Fruit fly (Drosophila melanogaster) S2 (cell line): ENCODE results near the gene Catsup.

ENCODE experiments used
- CG8478 ChIP-seq: fragments of >200 bp; optimal IDR thresholded peaks from 2 replicates; lab custom pipeline; 2018
- CTCF ChIP-seq, 2 experiments: fragments of >200 bp; optimal IDR thresholded peaks; 2 replicates each; lab custom pipeline; 2018

DNA sequence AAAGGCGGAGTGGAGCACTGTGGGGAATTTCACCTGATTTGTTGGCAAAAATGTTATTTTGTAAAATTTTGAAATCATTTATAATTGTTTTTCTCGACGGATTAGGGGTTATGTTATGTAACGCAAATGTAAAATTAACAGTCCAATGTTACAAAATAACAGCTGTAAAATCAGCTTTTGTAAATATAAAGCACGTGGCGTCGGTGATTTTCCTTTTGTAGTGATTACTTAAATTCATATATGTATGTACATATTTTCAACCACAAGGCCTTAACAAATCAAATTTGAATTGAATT is 19.5 kb upstream of the Catsup start, which contains the start of gene CG15172:
- TF ChIP-seq CG8478 (lab: Kevin White, UChicago) (no peak), CTCF (optimal IDR thresholded peaks at IDR 0.05; lab: Kevin White, UChicago) (no peak)
